Fruit fly (Drosophila melanogaster) whole organism, prepupa: ENCODE measurements around the gene D.

Source experiments
- CG10669 ChIP-seq: fragments of 200-800 bp; sonication (Bioruptor generic); optimal IDR thresholded peaks from 3 replicates; lab custom pipeline; 2018; ENCODE audit warnings: missing biosample characterization, mild to moderate bottlenecking, missing genetic modification characterization, moderate library complexity
- CG34406 ChIP-seq: fragments of 200-800 bp; sonication (Bioruptor generic); optimal IDR thresholded peaks from 3 replicates; lab custom pipeline; 2016; ENCODE audit warnings: missing biosample characterization, missing genetic modification characterization
- CG4318 ChIP-seq: fragments of 200-800 bp; sonication (Bioruptor generic); optimal IDR thresholded peaks from 3 replicates; lab custom pipeline; 2017; ENCODE audit warnings: missing biosample characterization, mild to moderate bottlenecking, missing genetic modification characterization
- CG8319 ChIP-seq: fragments of 200-800 bp; sonication (Bioruptor generic); optimal IDR thresholded peaks from 3 replicates; lab custom pipeline; 2016; ENCODE audit warnings: missing biosample characterization, missing genetic modification characterization
- CG8632 ChIP-seq: fragments of 200-800 bp; sonication (Bioruptor generic); optimal IDR thresholded peaks from 3 replicates; lab custom pipeline; 2016; ENCODE audit warnings: missing biosample characterization, missing genetic modification characterization
- CG9139 ChIP-seq: fragments of 200-800 bp; sonication (Bioruptor generic); optimal IDR thresholded peaks from 3 replicates; lab custom pipeline; 2017; ENCODE audit warnings: missing biosample characterization, mild to moderate bottlenecking, missing genetic modification characterization
- Eip75B ChIP-seq: fragments of 200-800 bp; sonication (Bioruptor generic); optimal IDR thresholded peaks from 3 replicates; lab custom pipeline; 2016; ENCODE audit warnings: missing biosample characterization, missing genetic modification characterization
- OdsH ChIP-seq: fragments of 200-800 bp; sonication (Bioruptor generic); optimal IDR thresholded peaks from 3 replicates; lab custom pipeline; 2016; ENCODE audit warnings: missing biosample characterization, missing genetic modification characterization
- Sox15 ChIP-seq: fragments of 200-800 bp; sonication (Bioruptor generic); optimal IDR thresholded peaks from 3 replicates; lab custom pipeline; 2016; ENCODE audit warnings: missing biosample characterization, missing genetic modification characterization
- fkh ChIP-seq: fragments of 200-800 bp; sonication (Bioruptor generic); optimal IDR thresholded peaks from 3 replicates; lab custom pipeline; 2017; ENCODE audit warnings: missing biosample characterization, mild to moderate bottlenecking, missing genetic modification characterization, moderate library complexity

The D gene

dm6 chr3L:14125616-14126015 is 52.8 kb downstream of the D start:
- TF ChIP-seq Eip75B (GFP tag; lab: Kevin White, UChicago) (no peak), OdsH (GFP tag; lab: Kevin White, UChicago) (no peak), CG8632 (GFP tag; lab: Kevin White, UChicago) (no peak), CG10669 (GFP tag; lab: Kevin White, UChicago) (no peak), fkh (GFP tag; lab: Kevin White, UChicago) (no peak), CG9139 (GFP tag; lab: Kevin White, UChicago) (no peak), CG4318 (GFP tag; lab: Kevin White, UChicago) (no peak), CG34406 (GFP tag; lab: Kevin White, UChicago) (no peak), CG8319 (GFP tag; lab: Kevin White, UChicago) (no peak), Sox15 (no peak)
